Worm (Caenorhabditis elegans) whole organism, late embryonic: ENCODE results near the gene rog-1.

Experiments
- C38D4.7 ChIP-seq: fragments of 200-800 bp; sonication (Bioruptor generic); optimal IDR thresholded peaks from 2 replicates; lab custom pipeline; 2018; ENCODE audit warnings: mild to moderate bottlenecking, missing genetic modification characterization, moderate library complexity, missing compliant biosample characterization
- F13H6.1 ChIP-seq: sonication (generic microtip); optimal IDR thresholded peaks from 2 replicates; lab custom pipeline; 2016; ENCODE audit warnings: missing genetic modification characterization, missing compliant biosample characterization
- K02D7.2 ChIP-seq: sonication (generic microtip); optimal IDR thresholded peaks from 2 replicates; lab custom pipeline; 2017; ENCODE audit warnings: mild to moderate bottlenecking, missing genetic modification characterization, missing compliant biosample characterization
- K09A11.1 ChIP-seq: sonication (generic microtip); optimal IDR thresholded peaks from 2 replicates; lab custom pipeline; 2017; ENCODE audit warnings: antibody characterized with exemption, mild to moderate bottlenecking, missing genetic modification characterization, missing compliant biosample characterization; ENCODE audit not compliant: insufficient read depth
- T23F11.4 ChIP-seq: fragments of 200-800 bp; sonication (Bioruptor generic); optimal IDR thresholded peaks from 2 replicates; lab custom pipeline; 2018; ENCODE audit warnings: mild to moderate bottlenecking, missing genetic modification characterization, missing compliant biosample characterization
- Y22D7AL.16 ChIP-seq: sonication (generic microtip); optimal IDR thresholded peaks from 2 replicates; lab custom pipeline; 2016; ENCODE audit warnings: missing genetic modification characterization, missing compliant biosample characterization
- ahr-1 ChIP-seq: sonication (generic microtip); optimal IDR thresholded peaks from 2 replicates; lab custom pipeline; 2016; ENCODE audit warnings: missing genetic modification characterization, missing compliant biosample characterization
- ceh-14 ChIP-seq: sonication (generic microtip); optimal IDR thresholded peaks from 2 replicates; lab custom pipeline; 2016; ENCODE audit warnings: missing genotype, missing genetic modification characterization, missing compliant biosample characterization
- ceh-18 ChIP-seq: sonication (generic microtip); optimal IDR thresholded peaks from 2 replicates; lab custom pipeline; 2016; ENCODE audit warnings: missing genetic modification characterization, missing compliant biosample characterization
- ceh-19 ChIP-seq: fragments of 200-800 bp; sonication (Bioruptor generic); optimal IDR thresholded peaks from 2 replicates; lab custom pipeline; 2018; ENCODE audit warnings: mild to moderate bottlenecking, missing genetic modification characterization, missing compliant biosample characterization
- ceh-22 ChIP-seq: sonication (generic microtip); optimal IDR thresholded peaks from 2 replicates; lab custom pipeline; 2017; ENCODE audit warnings: missing biosample characterization, missing genetic modification characterization
- ceh-30 ChIP-seq: fragments of 150-350 bp; optimal IDR thresholded peaks from 2 replicates; lab custom pipeline; 2014; ENCODE audit warnings: missing biosample characterization, missing genetic modification characterization
- ceh-31 ChIP-seq: sonication (generic microtip); optimal IDR thresholded peaks from 2 replicates; lab custom pipeline; 2016; ENCODE audit warnings: missing genetic modification characterization, missing compliant biosample characterization
- ceh-34 ChIP-seq: sonication (generic microtip); optimal IDR thresholded peaks from 2 replicates; lab custom pipeline; 2016; ENCODE audit warnings: mild to moderate bottlenecking, missing genetic modification characterization, missing compliant biosample characterization
- ceh-6 ChIP-seq: fragments of 200-800 bp; sonication (Bioruptor generic); optimal IDR thresholded peaks from 2 replicates; lab custom pipeline; 2018; ENCODE audit warnings: mild to moderate bottlenecking, missing genetic modification characterization, missing compliant biosample characterization
- che-1 ChIP-seq: sonication (generic microtip); optimal IDR thresholded peaks from 2 replicates; lab custom pipeline; 2016; ENCODE audit warnings: mild to moderate bottlenecking, missing genetic modification characterization, missing compliant biosample characterization
- dmd-4 ChIP-seq: sonication (generic microtip); optimal IDR thresholded peaks from 2 replicates; lab custom pipeline; 2016; ENCODE audit warnings: borderline replicate concordance, missing genetic modification characterization, missing compliant biosample characterization
- dve-1 ChIP-seq: sonication (generic microtip); optimal IDR thresholded peaks from 2 replicates; lab custom pipeline; 2017; ENCODE audit warnings: antibody characterized with exemption, mild to moderate bottlenecking, missing genetic modification characterization, missing compliant biosample characterization
- fkh-10 ChIP-seq: fragments of 150-350 bp; optimal IDR thresholded peaks from 2 replicates; lab custom pipeline; 2014; ENCODE audit warnings: missing biosample characterization, missing genetic modification reagents, missing genetic modification characterization
- fkh-6 ChIP-seq: sonication (generic microtip); optimal IDR thresholded peaks from 2 replicates; lab custom pipeline; 2016; ENCODE audit warnings: missing genetic modification characterization, missing compliant biosample characterization
- gmeb-2 ChIP-seq: sonication (generic microtip); optimal IDR thresholded peaks from 2 replicates; lab custom pipeline; 2016; ENCODE audit warnings: missing genetic modification characterization, inconsistent platforms, missing compliant biosample characterization
- hlh-30 ChIP-seq: sonication (generic microtip); optimal IDR thresholded peaks from 2 replicates; lab custom pipeline; 2017; ENCODE audit warnings: antibody characterized with exemption, missing genetic modification characterization, missing compliant biosample characterization; ENCODE audit not compliant: insufficient read depth
- hlh-6 ChIP-seq: sonication (generic microtip); optimal IDR thresholded peaks from 2 replicates; lab custom pipeline; 2016; ENCODE audit warnings: missing genotype, missing genetic modification characterization, missing compliant biosample characterization
- hlh-8 ChIP-seq: sonication (generic microtip); optimal IDR thresholded peaks from 2 replicates; lab custom pipeline; 2016; ENCODE audit warnings: missing genotype, missing genetic modification characterization, missing compliant biosample characterization
- lim-6 ChIP-seq: sonication (generic microtip); optimal IDR thresholded peaks from 2 replicates; lab custom pipeline; 2016; ENCODE audit warnings: missing genetic modification characterization, missing compliant biosample characterization
- lin-11 ChIP-seq: fragments of 200-800 bp; sonication (Bioruptor generic); optimal IDR thresholded peaks from 2 replicates; lab custom pipeline; 2018; ENCODE audit warnings: mild to moderate bottlenecking, missing genetic modification characterization, missing compliant biosample characterization
- nfya-1 ChIP-seq: sonication (generic microtip); optimal IDR thresholded peaks from 2 replicates; lab custom pipeline; 2017; ENCODE audit warnings: missing genetic modification characterization, mild to moderate bottlenecking, missing compliant biosample characterization, antibody characterized with exemption, moderate library complexity
- nhr-11 ChIP-seq: fragments of 150-350 bp; optimal IDR thresholded peaks from 2 replicates; lab custom pipeline; 2014; ENCODE audit warnings: missing biosample characterization, missing genetic modification characterization
- nhr-232 ChIP-seq: sonication (generic microtip); optimal IDR thresholded peaks from 2 replicates; lab custom pipeline; 2016; ENCODE audit warnings: missing genetic modification characterization, missing compliant biosample characterization
- npax-4 ChIP-seq: sonication (generic microtip); optimal IDR thresholded peaks from 2 replicates; lab custom pipeline; 2016; ENCODE audit warnings: missing genetic modification characterization, missing compliant biosample characterization
- pag-3 ChIP-seq: sonication (generic microtip); optimal IDR thresholded peaks from 2 replicates; lab custom pipeline; 2016; ENCODE audit warnings: missing compliant biosample characterization, missing genetic modification characterization, borderline replicate concordance
- pha-4 ChIP-seq: fragments of 150-350 bp; optimal IDR thresholded peaks from 2 replicates; lab custom pipeline; 2018; ENCODE audit warnings: missing biosample characterization, missing genetic modification reagents, missing genetic modification characterization
- pqm-1 ChIP-seq: sonication (generic microtip); optimal IDR thresholded peaks from 2 replicates; lab custom pipeline; 2016; ENCODE audit warnings: missing genetic modification characterization, missing compliant biosample characterization
- ref-2 ChIP-seq: sonication (generic microtip); optimal IDR thresholded peaks from 2 replicates; lab custom pipeline; 2016; ENCODE audit warnings: missing genetic modification characterization, missing compliant biosample characterization
- rnt-1 ChIP-seq: sonication (generic microtip); optimal IDR thresholded peaks from 2 replicates; lab custom pipeline; 2016; ENCODE audit warnings: missing genetic modification characterization, missing compliant biosample characterization
- sox-2 ChIP-seq: fragments of 200-800 bp; sonication (Bioruptor generic); IDR thresholded peaks from 2 replicates; pipeline ENCODE4 v1.3.6; 2022; ENCODE audit warnings: missing genetic modification reagents, missing genetic modification characterization, missing compliant biosample characterization
- sox-4 ChIP-seq: sonication (generic microtip); optimal IDR thresholded peaks from 2 replicates; lab custom pipeline; 2017; ENCODE audit warnings: mild to moderate bottlenecking, missing genetic modification characterization, inconsistent platforms, missing compliant biosample characterization
- syd-9 ChIP-seq: sonication (generic microtip); optimal IDR thresholded peaks from 2 replicates; lab custom pipeline; 2016; ENCODE audit warnings: mild to moderate bottlenecking, missing genetic modification characterization, moderate library complexity, missing compliant biosample characterization
- tbx-2 ChIP-seq: sonication (generic microtip); optimal IDR thresholded peaks from 2 replicates; lab custom pipeline; 2016; ENCODE audit warnings: missing genetic modification characterization, missing compliant biosample characterization
- unc-3 ChIP-seq, 2 experiments: fragments of 200-800 bp in 1 of 2; sonication (Bioruptor generic) in 1 of 2; sonication (generic microtip) in 1 of 2; conservative IDR thresholded peaks in 1 of 2; optimal IDR thresholded peaks in 1 of 2; 2 replicates each; pipeline versions ENCODE4 v1.3.6 to Lab custom; 2016 to 2022; ENCODE audit warnings: missing compliant biosample characterization in 2 of 2, missing genetic modification characterization in 2 of 2, missing genetic modification reagents in 1 of 2
- unc-86 ChIP-seq: sonication (generic microtip); optimal IDR thresholded peaks from 2 replicates; lab custom pipeline; 2016; ENCODE audit warnings: missing genetic modification characterization, missing compliant biosample characterization

The rog-1 gene

DNA sequence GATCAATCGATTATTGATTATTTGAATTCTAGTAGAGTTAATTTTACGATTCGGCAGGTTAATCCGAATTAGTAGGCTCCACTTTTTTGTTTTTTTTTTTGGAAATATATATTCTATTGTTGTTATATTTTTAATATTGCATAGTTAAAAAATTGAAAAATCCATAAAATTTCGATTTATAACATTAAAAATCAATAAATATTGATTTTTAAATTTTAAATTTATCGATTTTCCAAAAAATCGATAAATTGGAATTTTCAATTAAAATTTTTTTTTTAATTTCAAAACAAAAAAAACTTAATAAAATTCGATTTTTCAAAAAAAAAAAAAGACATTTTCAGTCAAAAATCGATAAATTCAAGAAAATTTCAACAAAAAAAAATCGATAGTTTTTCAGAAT, 45.2 kb upstream of the rog-1 start:
- TF ChIP-seq ceh-22: no peak
- no peak for TF ChIP-seq syd-9
- no peak for TF ChIP-seq fkh-10 (GFP tag; lab: Kevin White, UChicago)
- no peak for TF ChIP-seq ahr-1 (tag; lab: Kevin White, UChicago)
- TF ChIP-seq dmd-4: no peak
- no peak for TF ChIP-seq che-1 (tag; lab: Kevin White, UChicago)
- TF ChIP-seq lin-11 (tag; lab: Kevin White, UChicago): no peak
- no peak for TF ChIP-seq pag-3
- no peak for TF ChIP-seq gmeb-2
- TF ChIP-seq sox-2: no peak
- TF ChIP-seq ceh-30 (tag; lab: Kevin White, UChicago): no peak
- TF ChIP-seq F13H6.1: no peak
- no peak for TF ChIP-seq nhr-11
- TF ChIP-seq sox-4 (tag; lab: Kevin White, UChicago): no peak
- TF ChIP-seq fkh-6 (tag; lab: Kevin White, UChicago): no peak

DNA sequence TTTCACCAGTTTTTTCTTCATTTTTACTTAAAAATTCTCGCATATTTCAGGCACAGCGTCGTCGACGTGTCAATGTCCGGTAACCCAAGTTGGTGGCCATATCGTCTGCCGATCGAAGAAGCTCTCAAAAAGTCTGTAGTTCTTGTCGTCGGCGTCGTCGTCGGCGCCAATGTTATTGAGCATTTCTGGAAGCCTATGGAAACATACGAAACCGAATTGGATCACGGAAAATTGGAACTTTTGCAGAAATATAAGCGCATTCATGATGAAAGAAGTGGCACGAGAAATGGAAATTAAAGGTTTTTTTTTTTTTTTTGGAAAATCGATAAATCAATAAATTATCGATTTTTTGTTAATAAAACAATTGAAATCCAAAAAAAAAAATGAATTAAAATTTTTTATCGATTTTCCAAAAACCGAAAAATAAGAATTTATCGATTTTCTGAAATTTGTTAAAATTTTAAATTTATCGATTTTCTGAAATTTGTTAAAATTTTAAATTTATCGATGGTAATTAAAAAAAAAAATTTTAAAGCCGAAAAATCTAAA, 37.6 kb upstream of the rog-1 start, which contains the start of gene alkb-1:
Gene alkb-1 (plus strand): TSS at position 51 of the 549 bp plus-strand sequence.
- TF ChIP-seq pha-4 (tag; lab: Kevin White, UChicago) (no peak), ceh-14 (tag; lab: Kevin White, UChicago) (no peak), ceh-31 (tag; lab: Kevin White, UChicago) (no peak), hlh-8 (tag; lab: Kevin White, UChicago) (no peak), ceh-22 (no peak), dve-1 (tag; lab: Kevin White, UChicago) (no peak), hlh-30 (tag; lab: Kevin White, UChicago) (no peak), tbx-2 (tag; lab: Kevin White, UChicago) (no peak), ref-2 (tag; lab: Kevin White, UChicago) (no peak), nfya-1 (tag; lab: Kevin White, UChicago) (no peak), Y22D7AL.16 (tag; lab: Kevin White, UChicago) (no peak)

DNA sequence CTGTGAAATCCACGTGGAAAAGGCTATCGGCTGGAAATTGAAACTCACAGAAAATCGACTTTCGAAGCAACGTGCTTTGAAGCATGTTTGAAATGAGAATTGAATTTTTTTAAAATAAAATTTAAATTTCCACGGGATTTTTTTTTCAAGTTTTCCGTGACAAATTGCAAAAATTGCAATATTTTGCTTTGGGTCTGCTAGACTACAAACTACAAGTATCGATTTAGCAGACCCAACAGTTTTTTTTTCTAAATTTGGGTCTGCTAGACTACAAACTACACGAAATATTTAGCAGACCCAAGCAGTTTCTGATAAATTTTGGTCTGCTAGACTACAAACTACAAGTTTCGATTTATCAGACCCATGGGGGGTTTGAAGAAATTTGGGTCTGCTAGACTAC, 36.6 kb upstream of the rog-1 start, which contains the start of gene Y51H7C.9:
Gene Y51H7C.9 (minus strand): TSS at position 101 of the 400 bp plus-strand sequence.
- TF ChIP-seq nhr-232 (tag; lab: Kevin White, UChicago): no peak
- no peak for TF ChIP-seq npax-4 (tag; lab: Kevin White, UChicago)
- no peak for TF ChIP-seq rnt-1 (tag; lab: Kevin White, UChicago)
- TF ChIP-seq ceh-34: no peak
- no peak for TF ChIP-seq ceh-22
- TF ChIP-seq K02D7.2 (tag; lab: Kevin White, UChicago): no peak
- no peak for TF ChIP-seq lim-6 (tag; lab: Kevin White, UChicago)
- TF ChIP-seq ref-2 (tag; lab: Kevin White, UChicago): no peak
- no peak for TF ChIP-seq pqm-1 (tag; lab: Kevin White, UChicago)
- no peak for TF ChIP-seq hlh-6 (tag; lab: Kevin White, UChicago)
- no peak for TF ChIP-seq ceh-19 (GFP tag; lab: Kevin White, UChicago)
- no peak for TF ChIP-seq ceh-6
- no peak for TF ChIP-seq syd-9
- no peak for TF ChIP-seq unc-86 (tag; lab: Kevin White, UChicago)
- TF ChIP-seq hlh-8 (tag; lab: Kevin White, UChicago): no peak
- no peak for TF ChIP-seq T23F11.4 (GFP tag; lab: Kevin White, UChicago)
- no peak for TF ChIP-seq ceh-18 (tag; lab: Kevin White, UChicago)
- TF ChIP-seq unc-3 (GFP tag; conservative IDR thresholded peaks at IDR 0.05; lab: Robert Waterston, UW): no peak
- TF ChIP-seq unc-3 (tag; optimal IDR thresholded peaks at IDR 0.05; lab: Kevin White, UChicago): no peak
- no peak for TF ChIP-seq C38D4.7 (GFP tag; lab: Kevin White, UChicago)
- TF ChIP-seq K09A11.1 (tag; lab: Kevin White, UChicago): no peak
